Worm (Caenorhabditis elegans) whole organism, midembryonic: ENCODE results near the gene Y48G9A.9.

Experiments
- T22C8.4 ChIP-seq: fragments of 200-800 bp; sonication (Bioruptor generic); IDR thresholded peaks from 2 replicates; pipeline ENCODE4 v1.3.6; 2022; ENCODE audit warnings: missing genetic modification characterization, missing compliant biosample characterization
- cog-1 ChIP-seq: sonication (generic microtip); optimal IDR thresholded peaks from 2 replicates; lab custom pipeline; 2016; ENCODE audit warnings: missing genetic modification characterization, missing compliant biosample characterization
- flt-1 ChIP-seq: fragments of 200-800 bp; sonication (Bioruptor generic); IDR thresholded peaks from 2 replicates; pipeline ENCODE4 v1.3.6; 2022; ENCODE audit warnings: missing genetic modification characterization, missing compliant biosample characterization
- ref-1 ChIP-seq: fragments of 200-800 bp; sonication (Bioruptor generic); conservative IDR thresholded peaks from 2 replicates; pipeline ENCODE4 v1.3.6; 2022; ENCODE audit warnings: missing genetic modification reagents, missing genetic modification characterization, missing compliant biosample characterization
- tab-1 ChIP-seq: fragments of 200-800 bp; sonication (Bioruptor generic); IDR thresholded peaks from 2 replicates; pipeline ENCODE4 v1.3.6; 2022; ENCODE audit warnings: missing genetic modification characterization, missing compliant biosample characterization
- ztf-23 ChIP-seq: fragments of 200-800 bp; sonication (Bioruptor generic); IDR thresholded peaks from 2 replicates; pipeline ENCODE4 v1.3.6; 2022; ENCODE audit warnings: missing genetic modification reagents, missing genetic modification characterization, missing compliant biosample characterization
- ztf-29 ChIP-seq: fragments of 200-800 bp; sonication (Bioruptor generic); IDR thresholded peaks from 2 replicates; pipeline ENCODE4 v1.3.6; 2022; ENCODE audit warnings: missing genetic modification reagents, missing genetic modification characterization, missing compliant biosample characterization

ce11 chrIII:2060857-2061256, 31.7 kb upstream of the Y48G9A.9 start, which contains the start of gene ins-16:
- TF ChIP-seq tab-1 (GFP tag; lab: Robert Waterston, UW) = no peak
- no peak for TF ChIP-seq cog-1
- TF ChIP-seq ztf-23 (GFP tag; lab: Robert Waterston, UW) = no peak
- no peak for TF ChIP-seq T22C8.4
- no peak for TF ChIP-seq flt-1
- TF ChIP-seq ref-1 = no peak
- no peak for TF ChIP-seq ztf-29 (GFP tag; lab: Robert Waterston, UW)
